Fruit fly (Drosophila melanogaster) whole organism, pupa: ENCODE results near the gene rho-5.

Source experiments
- CG14655 ChIP-seq: fragments of 200-800 bp; sonication (Bioruptor generic); optimal IDR thresholded peaks from 3 replicates; lab custom pipeline; 2017; ENCODE audit warnings: mild to moderate bottlenecking, missing biosample characterization, missing genetic modification reagents, missing genetic modification characterization
- CG17806 ChIP-seq: fragments of 200-800 bp; sonication (Bioruptor generic); optimal IDR thresholded peaks from 2 replicates; lab custom pipeline; 2018; ENCODE audit warnings: missing biosample characterization, mild to moderate bottlenecking, missing genetic modification characterization, moderate library complexity
- CG32121 ChIP-seq: fragments of 200-800 bp; sonication (Bioruptor generic); IDR thresholded peaks from 2 replicates; pipeline ENCODE4 v1.3.6; 2022; ENCODE audit warnings: missing biosample characterization, missing genetic modification characterization
- CG4496 ChIP-seq: fragments of 200-800 bp; sonication (Bioruptor generic); IDR thresholded peaks from 3 replicates; pipeline ENCODE4 v1.3.6; 2022; ENCODE audit warnings: missing biosample characterization, missing genetic modification characterization
- CG8159 ChIP-seq: fragments of 200-800 bp; sonication (Bioruptor generic); optimal IDR thresholded peaks from 3 replicates; lab custom pipeline; 2018; ENCODE audit warnings: missing biosample characterization, mild to moderate bottlenecking, missing genetic modification characterization, moderate library complexity
- CG9948 ChIP-seq: fragments of 200-800 bp; sonication (Bioruptor generic); optimal IDR thresholded peaks from 2 replicates; lab custom pipeline; 2018; ENCODE audit warnings: missing biosample characterization, mild to moderate bottlenecking, missing genetic modification characterization, moderate library complexity
- D1 ChIP-seq: fragments of 200-800 bp; sonication (Bioruptor generic); optimal IDR thresholded peaks from 2 replicates; lab custom pipeline; 2018; ENCODE audit warnings: missing biosample characterization, mild to moderate bottlenecking, missing genetic modification characterization, moderate library complexity
- Ets98B ChIP-seq: fragments of 200-800 bp; sonication (Bioruptor generic); IDR thresholded peaks from 2 replicates; pipeline ENCODE4 v1.3.6; 2022; ENCODE audit warnings: missing biosample characterization, missing genetic modification characterization
- Pif1A ChIP-seq: fragments of 200-800 bp; sonication (Bioruptor generic); optimal IDR thresholded peaks from 3 replicates; lab custom pipeline; 2016; ENCODE audit warnings: missing biosample characterization, missing genetic modification characterization
- Snoo ChIP-seq: fragments of 200-800 bp; sonication (Bioruptor generic); optimal IDR thresholded peaks from 3 replicates; lab custom pipeline; 2017; ENCODE audit warnings: missing biosample characterization, mild to moderate bottlenecking, missing genetic modification characterization, inconsistent platforms
- fd96Ca ChIP-seq: fragments of 200-800 bp; sonication (Bioruptor generic); IDR thresholded peaks from 3 replicates; pipeline ENCODE4 v1.3.6; 2022; ENCODE audit warnings: missing biosample characterization, missing genetic modification characterization

- TF ChIP-seq Ets98B (GFP tag; lab: Robert Waterston, UW) (no peak), fd96Ca (GFP tag; lab: Robert Waterston, UW) (no peak), Pif1A (GFP tag; lab: Kevin White, UChicago) (no peak), CG9948 (no peak), CG14655 (GFP tag; lab: Kevin White, UChicago) (no peak), CG8159 (tag; lab: Kevin White, UChicago) (no peak), CG17806 (tag; lab: Kevin White, UChicago) (peak; percentile 20), D1 (tag; lab: Kevin White, UChicago) (no peak), CG32121 (GFP tag; lab: Robert Waterston, UW) (peak; percentile 50; the same call in 1 of the 2 replicates), CG4496 (peak; percentile 83; the same call in 2 of the 3 replicates), Snoo (peak; percentile 85)
Observed at dm6 chr2L:10408122-10408576, 34.4 kb upstream of the rho-5 start, which contains the start of the genes Ip259 and RpS27A.
